Fruit fly (Drosophila melanogaster): ENCODE data around the gene CG14262.

CG14262 gene

DNA sequence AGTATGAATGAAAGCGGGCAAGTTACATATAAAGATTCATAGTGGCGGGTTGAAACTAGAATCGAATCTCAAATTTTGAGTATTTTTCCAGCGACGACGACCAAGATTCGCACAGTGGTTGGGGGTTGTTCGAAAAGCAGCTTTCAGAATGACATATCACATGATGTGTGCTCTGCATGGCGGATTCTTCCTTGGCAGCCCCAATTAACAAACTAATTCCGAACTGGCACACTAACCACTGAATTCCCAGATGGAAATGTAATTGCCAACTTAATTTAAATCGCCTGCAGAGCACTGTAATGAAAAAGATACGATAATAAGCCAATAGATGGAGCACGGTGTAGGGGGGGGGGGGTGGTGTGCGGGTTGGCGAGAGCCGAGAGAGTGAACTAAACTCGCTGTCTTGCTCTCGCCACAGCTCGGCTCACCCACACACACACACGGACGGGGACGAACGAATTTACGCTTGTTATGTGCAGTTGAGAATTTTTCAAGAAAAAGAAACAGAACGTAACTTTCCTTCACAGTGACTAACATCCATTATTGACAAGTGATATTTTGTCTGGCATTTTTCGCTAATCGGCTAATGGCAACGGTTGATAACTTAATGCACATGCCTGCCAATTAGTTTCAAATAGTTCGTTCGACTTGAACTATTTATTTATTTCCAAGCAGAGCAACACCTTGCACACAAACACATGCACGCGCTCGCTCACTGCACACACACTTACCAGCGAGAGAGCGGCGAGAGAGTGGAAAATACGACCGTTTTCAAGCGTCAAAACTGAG is 16.0 kb upstream of the CG14262 start (continued):
- TF ChIP-seq CG7928 (GFP tag; optimal IDR thresholded peaks at IDR 0.05): peak; percentile 77
- TF ChIP-seq CG8765 (GFP tag; IDR thresholded peaks at IDR 0.05): peak; percentile 92
- peak; percentile 23 for TF ChIP-seq unc-4 (GFP tag; IDR thresholded peaks at IDR 0.05; ENCODE audit: partially characterized antibody)
- TF ChIP-seq Six4 (GFP tag; optimal IDR thresholded peaks at IDR 0.05): peak; percentile 92
- TF ChIP-seq lola (GFP tag; optimal IDR thresholded peaks at IDR 0.05): peak in 1 of 3 experiments; percentile 78
- TF ChIP-seq ewg (GFP tag; optimal IDR thresholded peaks at IDR 0.05): peak; percentile 92
- TF ChIP-seq nerfin-2 (GFP tag; IDR thresholded peaks at IDR 0.05; ENCODE audit: partially characterized antibody): peak; percentile 62
- TF ChIP-seq CG10321 (GFP tag; IDR thresholded peaks at IDR 0.05): peak; percentile 74
- peak; percentile 96 for TF ChIP-seq shn (GFP tag; optimal IDR thresholded peaks at IDR 0.05)
- TF ChIP-seq ham (GFP tag; IDR thresholded peaks at IDR 0.05): peak; percentile 91; the same call in 1 of the 2 replicates
- peak; percentile 90 for TF ChIP-seq HmgD (GFP tag; optimal IDR thresholded peaks at IDR 0.05)
- peak; percentile 68 for TF ChIP-seq Opbp (GFP tag; IDR thresholded peaks at IDR 0.05; ENCODE audit: partially characterized antibody)
- TF ChIP-seq HmgZ (tag; optimal IDR thresholded peaks at IDR 0.05): peak; percentile 98
- peak; percentile 97 for TF ChIP-seq CG12219 (GFP tag; optimal IDR thresholded peaks at IDR 0.05)
- peak; percentile 91 for TF ChIP-seq ERR (GFP tag; optimal IDR thresholded peaks at IDR 0.05)
- TF ChIP-seq ash1 (GFP tag; optimal IDR thresholded peaks at IDR 0.05): no peak
- TF ChIP-seq CG12769 (tag; optimal IDR thresholded peaks at IDR 0.05): peak; percentile 99
- peak; percentile 95 for TF ChIP-seq peb (GFP tag; IDR thresholded peaks at IDR 0.05)
- TF ChIP-seq Aef1 (GFP tag; IDR thresholded peaks at IDR 0.05): peak; percentile 96
- peak; percentile 95 for TF ChIP-seq cwo (GFP tag; optimal IDR thresholded peaks at IDR 0.05)
- no peak for TF ChIP-seq usp (GFP tag; optimal IDR thresholded peaks at IDR 0.05)
- TF ChIP-seq Neu2 (GFP tag; optimal IDR thresholded peaks at IDR 0.05; ENCODE audit: borderline replicate concordance): peak; percentile 58
- TF ChIP-seq CG10462 (GFP tag; optimal IDR thresholded peaks at IDR 0.05): peak; percentile 78
- TF ChIP-seq CG7357 (GFP tag; IDR thresholded peaks at IDR 0.05): peak; percentile 90
- peak in 1 of 2 experiments; percentile 68 for TF ChIP-seq crp (GFP tag; optimal IDR thresholded peaks at IDR 0.05)
- peak; percentile 84 for TF ChIP-seq Gsc (GFP tag; IDR thresholded peaks at IDR 0.05)
- peak; percentile 97 for TF ChIP-seq CG10366 (GFP tag; IDR thresholded peaks at IDR 0.05)
- peak; percentile 96 for TF ChIP-seq mam (GFP tag; optimal IDR thresholded peaks at IDR 0.05)
- TF ChIP-seq nom (GFP tag; optimal IDR thresholded peaks at IDR 0.05): peak; percentile 88
- TF ChIP-seq CG7372 (GFP tag; IDR thresholded peaks at IDR 0.05): peak; percentile 95
- TF ChIP-seq CG3407 (GFP tag; optimal IDR thresholded peaks at IDR 0.05): peak; percentile 91
- peak; percentile 96 for TF ChIP-seq CG3726 (GFP tag; IDR thresholded peaks at IDR 0.05)
- peak; percentile 68 for TF ChIP-seq CG4328 (GFP tag; optimal IDR thresholded peaks at IDR 0.05)
- peak; percentile 87 for TF ChIP-seq mirr (GFP tag; optimal IDR thresholded peaks at IDR 0.05)
- TF ChIP-seq CG1024 (GFP tag; IDR thresholded peaks at IDR 0.05): peak; percentile 86
- peak; percentile 98 for TF ChIP-seq Drgx (GFP tag; IDR thresholded peaks at IDR 0.05)
- TF ChIP-seq sens-2 (GFP tag; IDR thresholded peaks at IDR 0.05): peak; percentile 90
- TF ChIP-seq CG2116 (GFP tag; optimal IDR thresholded peaks at IDR 0.05): peak; percentile 65
- peak; percentile 71 for TF ChIP-seq CG5180 (GFP tag; optimal IDR thresholded peaks at IDR 0.05)
- peak; percentile 91 for TF ChIP-seq CG4854 (GFP tag; optimal IDR thresholded peaks at IDR 0.05)
- TF ChIP-seq ato (GFP tag; IDR thresholded peaks at IDR 0.05; ENCODE audit: partially characterized antibody): 0 out of 2 replicates have a peak, but pooled peaks have one; percentile 12
- peak; percentile 92 for TF ChIP-seq CG10654 (GFP tag; optimal IDR thresholded peaks at IDR 0.05)
- TF ChIP-seq otp (GFP tag; IDR thresholded peaks at IDR 0.05): peak; percentile 95
- peak; percentile 95 for TF ChIP-seq oc (tag; optimal IDR thresholded peaks at IDR 0.05)
- TF ChIP-seq Fer2 (tag; optimal IDR thresholded peaks at IDR 0.05): peak; percentile 72
- peak; percentile 95 for TF ChIP-seq Side (GFP tag; optimal IDR thresholded peaks at IDR 0.05)
- peak; percentile 95 for TF ChIP-seq CHES-1-like (GFP tag; optimal IDR thresholded peaks at IDR 0.05)
- TF ChIP-seq Hsf (GFP tag; optimal IDR thresholded peaks at IDR 0.05): peak; percentile 96
